Worm (Caenorhabditis elegans): ENCODE measurements around the gene eat-17.

ce11 chrX:16375807-16376638, 40.6 kb downstream of the eat-17 start, which contains the start of gene sur-7:
- TF ChIP-seq mdl-1 (tag; optimal IDR thresholded peaks at IDR 0.05) = no peak
- TF ChIP-seq zag-1 (tag; optimal IDR thresholded peaks at IDR 0.05) = no peak
- TF ChIP-seq nhr-237 (tag; optimal IDR thresholded peaks at IDR 0.05) = no peak
- no peak for TF ChIP-seq lin-39 (tag; optimal IDR thresholded peaks at IDR 0.05)
- no peak for TF ChIP-seq nhr-76 (tag; optimal IDR thresholded peaks at IDR 0.05)
- no peak for TF ChIP-seq lir-3 (tag; optimal IDR thresholded peaks at IDR 0.05; ENCODE audit: poor library complexity)
- TF ChIP-seq ama-1 (optimal IDR thresholded peaks at IDR 0.05) = no peak
- no peak for TF ChIP-seq ceh-82 (tag; optimal IDR thresholded peaks at IDR 0.05)
- no peak for TF ChIP-seq lin-13 (GFP tag; optimal IDR thresholded peaks at IDR 0.05)
- TF ChIP-seq nhr-11 (tag; optimal IDR thresholded peaks at IDR 0.05) = no peak

Measured in whole organism, L1 larva.